Worm (Caenorhabditis elegans) whole organism, L3 larva: ENCODE results near the gene F27D9.7.

ENCODE experiments used
- fkh-10 ChIP-seq: sonication (generic microtip); optimal IDR thresholded peaks from 2 replicates; lab custom pipeline; 2017; ENCODE audit warnings: missing biosample characterization, missing genetic modification reagents, missing genetic modification characterization
- lsy-12 ChIP-seq: sonication (generic microtip); optimal IDR thresholded peaks from 2 replicates; lab custom pipeline; 2016; ENCODE audit warnings: mild to moderate bottlenecking, missing genetic modification characterization, missing compliant biosample characterization
- mdl-1 ChIP-seq: fragments of 150-350 bp; optimal IDR thresholded peaks from 2 replicates; lab custom pipeline; 2014; ENCODE audit warnings: missing biosample characterization, missing genetic modification characterization
- nhr-11 ChIP-seq: fragments of 150-350 bp; optimal IDR thresholded peaks from 2 replicates; lab custom pipeline; 2014; ENCODE audit warnings: missing biosample characterization, missing genetic modification characterization

DNA sequence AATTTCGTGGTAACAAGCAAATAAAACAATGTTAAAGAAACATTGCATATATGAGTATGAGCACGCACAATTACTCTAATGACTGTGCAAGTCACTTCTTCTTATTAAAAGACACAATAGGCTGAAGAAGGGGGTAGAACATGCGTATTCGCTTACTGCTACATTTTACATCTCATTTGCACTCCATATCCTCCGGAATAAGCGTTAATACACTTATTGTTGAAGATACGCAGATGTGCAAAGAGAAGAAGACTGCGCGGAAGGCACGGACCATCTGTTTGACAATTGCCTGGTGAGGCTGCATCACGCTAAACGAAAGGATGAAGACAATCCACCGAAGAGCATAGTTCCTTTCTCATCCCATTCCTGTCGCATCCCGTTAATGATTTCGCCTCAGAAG, 42.3 kb upstream of the F27D9.7 start:
- TF ChIP-seq fkh-10 (GFP tag; lab: Kevin White, UChicago) (no peak), mdl-1 (tag; lab: Kevin White, UChicago) (no peak), nhr-11 (tag; lab: Kevin White, UChicago) (no peak), lsy-12 (no peak)
